Worm (Caenorhabditis elegans) whole organism, L1 larva: ENCODE measurements around the gene F22B5.5.

Experiments
- C04F5.9 ChIP-seq: sonication (generic microtip); optimal IDR thresholded peaks from 2 replicates; lab custom pipeline; 2016; ENCODE audit warnings: missing genetic modification characterization, missing compliant biosample characterization
- C16A3.4 ChIP-seq: fragments of 150-350 bp; optimal IDR thresholded peaks from 2 replicates; lab custom pipeline; 2014; ENCODE audit warnings: missing biosample characterization, missing genetic modification characterization
- C34B4.2 ChIP-seq: sonication (generic microtip); optimal IDR thresholded peaks from 2 replicates; lab custom pipeline; 2017; ENCODE audit warnings: mild to moderate bottlenecking, missing genetic modification characterization, missing compliant biosample characterization
- Y116A8C.19 ChIP-seq: sonication (generic microtip); optimal IDR thresholded peaks from 2 replicates; lab custom pipeline; 2016; ENCODE audit warnings: missing compliant biosample characterization, missing genetic modification characterization, borderline replicate concordance
- aha-1 ChIP-seq: fragments of 150-350 bp; optimal IDR thresholded peaks from 2 replicates; lab custom pipeline; 2014; ENCODE audit warnings: missing biosample characterization, missing genetic modification characterization
- alr-1 ChIP-seq: fragments of 200-800 bp; sonication (Bioruptor generic); optimal IDR thresholded peaks from 2 replicates; lab custom pipeline; 2018; ENCODE audit warnings: borderline replicate concordance, mild to moderate bottlenecking, missing genetic modification characterization, missing compliant biosample characterization
- ama-1 ChIP-seq: fragments of 150-350 bp; optimal IDR thresholded peaks from 2 replicates; lab custom pipeline; 2014
- blmp-1 ChIP-seq: fragments of 150-350 bp; optimal IDR thresholded peaks from 2 replicates; lab custom pipeline; 2014; ENCODE audit warnings: missing biosample characterization, missing genetic modification characterization
- ceh-8 ChIP-seq: fragments of 200-800 bp; sonication (Bioruptor generic); optimal IDR thresholded peaks from 2 replicates; lab custom pipeline; 2018; ENCODE audit warnings: mild to moderate bottlenecking, missing genetic modification characterization, moderate library complexity, missing compliant biosample characterization
- ceh-82 ChIP-seq, 3 experiments: fragments of 150-350 bp in 1 of 3; sonication (generic microtip) in 2 of 3; optimal IDR thresholded peaks; 2 replicates each; lab custom pipeline; 2014 to 2017; ENCODE audit warnings: missing biosample characterization in 3 of 3, missing genetic modification characterization in 3 of 3
- efl-1 ChIP-seq, 4 experiments: fragments of 150-350 bp; optimal IDR thresholded peaks in 3 of 4; peaks in 1 of 4; 1 replicate in 1 of 4; 2 replicates in 3 of 4; lab custom pipeline; 2014; ENCODE audit warnings: missing biosample characterization in 2 of 4, missing genetic modification characterization in 2 of 4, missing genetic modification reagents in 2 of 4
- elt-3 ChIP-seq, 6 experiments: fragments of 150-350 bp in 1 of 6; sonication (generic microtip); optimal IDR thresholded peaks; 2 replicates each; lab custom pipeline; 2017 to 2018; ENCODE audit warnings: missing biosample characterization in 6 of 6, missing genetic modification characterization in 6 of 6, inconsistent platforms in 1 of 6
- fkh-10 ChIP-seq: sonication (generic microtip); optimal IDR thresholded peaks from 2 replicates; lab custom pipeline; 2017; ENCODE audit warnings: missing biosample characterization, missing genetic modification reagents, missing genetic modification characterization
- fos-1 ChIP-seq: fragments of 150-350 bp; optimal IDR thresholded peaks from 2 replicates; lab custom pipeline; 2014; ENCODE audit warnings: missing biosample characterization, missing genetic modification characterization
- grh-1 ChIP-seq: fragments of 200-800 bp; sonication (Bioruptor generic); IDR thresholded peaks from 2 replicates; pipeline ENCODE4 v1.3.6; 2022; ENCODE audit warnings: missing genetic modification reagents, missing genetic modification characterization, missing compliant biosample characterization
- hlh-4 ChIP-seq: sonication (generic microtip); optimal IDR thresholded peaks from 2 replicates; lab custom pipeline; 2016; ENCODE audit warnings: mild to moderate bottlenecking, missing genetic modification characterization, missing compliant biosample characterization
- hpl-2 ChIP-seq: fragments of 150-350 bp; optimal IDR thresholded peaks from 2 replicates; lab custom pipeline; 2014; ENCODE audit warnings: missing biosample characterization, missing genetic modification reagents, missing genetic modification characterization
- isw-1 ChIP-seq: fragments of 200-800 bp; sonication (Bioruptor generic); IDR thresholded peaks from 2 replicates; pipeline ENCODE4 v1.3.6; 2022; ENCODE audit warnings: missing genetic modification characterization, missing compliant biosample characterization
- lin-13 ChIP-seq: fragments of 150-350 bp; optimal IDR thresholded peaks from 2 replicates; lab custom pipeline; 2014; ENCODE audit warnings: missing biosample characterization, missing genetic modification reagents, missing genetic modification characterization
- lin-15B ChIP-seq: fragments of 150-350 bp; sonication (generic microtip); optimal IDR thresholded peaks from 3 replicates; lab custom pipeline; 2014; ENCODE audit warnings: missing biosample characterization, missing genetic modification characterization
- lir-3 ChIP-seq: sonication (generic microtip); optimal IDR thresholded peaks from 2 replicates; lab custom pipeline; 2016; ENCODE audit warnings: mild to moderate bottlenecking, missing genetic modification characterization, moderate library complexity, missing compliant biosample characterization; ENCODE audit not compliant: poor library complexity
- mdl-1 ChIP-seq, 2 experiments: fragments of 150-350 bp; optimal IDR thresholded peaks; 2 replicates each; lab custom pipeline; 2014 to 2017; ENCODE audit warnings: missing biosample characterization in 2 of 2, missing genetic modification characterization in 2 of 2, inconsistent platforms in 1 of 2
- mep-1 ChIP-seq: fragments of 150-350 bp; optimal IDR thresholded peaks from 2 replicates; lab custom pipeline; 2014; ENCODE audit warnings: missing biosample characterization, missing genetic modification characterization
- nhr-11 ChIP-seq: fragments of 150-350 bp; optimal IDR thresholded peaks from 2 replicates; lab custom pipeline; 2014; ENCODE audit warnings: missing biosample characterization, missing genetic modification characterization
- nhr-12 ChIP-seq: sonication (generic microtip); optimal IDR thresholded peaks from 2 replicates; lab custom pipeline; 2017; ENCODE audit warnings: missing biosample characterization, missing genetic modification characterization
- nhr-19 ChIP-seq: fragments of 200-800 bp; sonication (Bioruptor generic); conservative IDR thresholded peaks from 2 replicates; pipeline ENCODE4 v1.3.6; 2022; ENCODE audit warnings: missing genetic modification characterization, missing compliant biosample characterization
- nhr-20 ChIP-seq: sonication (generic microtip); optimal IDR thresholded peaks from 2 replicates; lab custom pipeline; 2016; ENCODE audit warnings: mild to moderate bottlenecking, missing genetic modification characterization, missing compliant biosample characterization
- nhr-237 ChIP-seq: fragments of 150-350 bp; optimal IDR thresholded peaks from 2 replicates; lab custom pipeline; 2014; ENCODE audit warnings: missing biosample characterization, missing genetic modification characterization
- nhr-71 ChIP-seq: sonication (generic microtip); optimal IDR thresholded peaks from 2 replicates; lab custom pipeline; 2016; ENCODE audit warnings: mild to moderate bottlenecking, missing genetic modification characterization, moderate library complexity, missing compliant biosample characterization
- nhr-76 ChIP-seq: sonication (generic microtip); optimal IDR thresholded peaks from 2 replicates; lab custom pipeline; 2017; ENCODE audit warnings: missing biosample characterization, missing genetic modification characterization
- nhr-77 ChIP-seq: fragments of 150-350 bp; optimal IDR thresholded peaks from 2 replicates; lab custom pipeline; 2014; ENCODE audit warnings: missing biosample characterization, missing genetic modification characterization
- nhr-84 ChIP-seq: sonication (generic microtip); optimal IDR thresholded peaks from 2 replicates; lab custom pipeline; 2017; ENCODE audit warnings: missing biosample characterization, missing genetic modification characterization
- nhr-90 ChIP-seq: sonication (generic microtip); optimal IDR thresholded peaks from 2 replicates; lab custom pipeline; 2016; ENCODE audit warnings: mild to moderate bottlenecking, missing genetic modification characterization, missing compliant biosample characterization; ENCODE audit not compliant: poor library complexity
- pag-3 ChIP-seq: sonication (generic microtip); optimal IDR thresholded peaks from 2 replicates; lab custom pipeline; 2017; ENCODE audit warnings: missing genetic modification characterization, mild to moderate bottlenecking, missing compliant biosample characterization, antibody characterized with exemption, borderline replicate concordance; ENCODE audit not compliant: insufficient read depth
- pax-3 ChIP-seq: fragments of 200-800 bp; sonication (Bioruptor generic); optimal IDR thresholded peaks from 2 replicates; lab custom pipeline; 2018; ENCODE audit warnings: mild to moderate bottlenecking, missing genetic modification characterization, moderate library complexity, missing compliant biosample characterization
- pqm-1 ChIP-seq: sonication (generic microtip); optimal IDR thresholded peaks from 3 replicates; lab custom pipeline; 2017; ENCODE audit warnings: missing biosample characterization, missing genetic modification characterization
- rnt-1 ChIP-seq: sonication (generic microtip); optimal IDR thresholded peaks from 2 replicates; lab custom pipeline; 2016; ENCODE audit warnings: mild to moderate bottlenecking, missing genetic modification characterization, moderate library complexity, missing compliant biosample characterization
- snpc-4 ChIP-seq: fragments of 150-350 bp; optimal IDR thresholded peaks from 2 replicates; lab custom pipeline; 2014; ENCODE audit warnings: missing biosample characterization, missing genetic modification characterization
- snu-23 ChIP-seq: sonication (generic microtip); optimal IDR thresholded peaks from 2 replicates; lab custom pipeline; 2016; ENCODE audit warnings: missing genetic modification characterization, missing compliant biosample characterization
- sox-4 ChIP-seq: sonication (generic microtip); optimal IDR thresholded peaks from 2 replicates; lab custom pipeline; 2016; ENCODE audit warnings: missing genetic modification characterization, missing compliant biosample characterization
- sup-37 ChIP-seq: fragments of 200-800 bp; sonication (Bioruptor generic); optimal IDR thresholded peaks from 2 replicates; lab custom pipeline; 2018; ENCODE audit warnings: mild to moderate bottlenecking, missing genetic modification characterization, missing compliant biosample characterization
- swsn-7 ChIP-seq: sonication (generic microtip); optimal IDR thresholded peaks from 2 replicates; lab custom pipeline; 2016; ENCODE audit warnings: missing genetic modification characterization, missing compliant biosample characterization
- tbx-2 ChIP-seq: sonication (generic microtip); optimal IDR thresholded peaks from 2 replicates; lab custom pipeline; 2016; ENCODE audit warnings: missing genetic modification characterization, missing compliant biosample characterization
- tlp-1 ChIP-seq: fragments of 150-350 bp; optimal IDR thresholded peaks from 2 replicates; lab custom pipeline; 2014; ENCODE audit warnings: missing biosample characterization, missing genetic modification characterization
- unc-130 ChIP-seq: fragments of 150-350 bp; optimal IDR thresholded peaks from 2 replicates; lab custom pipeline; 2017; ENCODE audit warnings: missing biosample characterization, missing genetic modification characterization, inconsistent platforms
- unc-30 ChIP-seq: sonication (generic microtip); optimal IDR thresholded peaks from 2 replicates; lab custom pipeline; 2017; ENCODE audit warnings: missing biosample characterization, missing genetic modification characterization
- unc-62 ChIP-seq: fragments of 150-350 bp; optimal IDR thresholded peaks from 2 replicates; lab custom pipeline; 2014; ENCODE audit warnings: missing biosample characterization, missing genetic modification reagents, missing genetic modification characterization
- vab-15 ChIP-seq: sonication (generic microtip); optimal IDR thresholded peaks from 2 replicates; lab custom pipeline; 2017; ENCODE audit warnings: missing genotype, mild to moderate bottlenecking, missing genetic modification characterization, missing compliant biosample characterization
- zag-1 ChIP-seq: fragments of 150-350 bp; optimal IDR thresholded peaks from 2 replicates; lab custom pipeline; 2014; ENCODE audit warnings: missing biosample characterization, missing genetic modification characterization
- zip-4 ChIP-seq: fragments of 200-800 bp; sonication (Bioruptor generic); optimal IDR thresholded peaks from 2 replicates; lab custom pipeline; 2018; ENCODE audit warnings: mild to moderate bottlenecking, missing genetic modification characterization, moderate library complexity, missing compliant biosample characterization
- ztf-4 ChIP-seq: fragments of 150-350 bp; optimal IDR thresholded peaks from 2 replicates; lab custom pipeline; 2014; ENCODE audit warnings: missing biosample characterization, missing genetic modification characterization

F22B5.5 gene

DNA sequence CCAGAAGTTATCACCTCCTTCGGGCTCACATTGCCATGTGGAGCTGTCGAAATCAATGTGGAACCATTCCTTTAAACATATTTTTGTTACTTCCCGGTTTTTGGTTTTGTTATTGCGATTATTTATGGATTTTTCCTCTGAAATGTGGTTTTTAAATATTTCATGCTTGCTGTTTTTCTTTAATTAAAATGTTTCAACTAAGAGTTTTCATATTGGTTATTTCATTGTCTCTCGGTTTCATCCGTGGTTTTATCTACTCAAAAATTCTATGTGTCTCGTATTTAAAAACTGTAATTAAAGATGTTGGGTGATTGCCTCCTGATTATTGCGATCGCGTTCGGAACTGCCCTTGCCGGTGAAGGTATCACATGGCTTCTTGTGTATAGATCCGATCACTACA is 12.5 kb upstream of the F22B5.5 start, which contains the start of gene F22B5.10:
TSS of gene F22B5.10 (plus strand) at position 301 of the 400 bp plus-strand sequence.
- TF ChIP-seq mep-1 (no peak), ceh-82 (tag; optimal IDR thresholded peaks at IDR 0.05; lab: Kevin White, UChicago) (no peak), C04F5.9 (no peak), fkh-10 (GFP tag; lab: Kevin White, UChicago) (no peak), lir-3 (tag; lab: Kevin White, UChicago) (no peak), nhr-84 (tag; lab: Kevin White, UChicago) (no peak)

DNA sequence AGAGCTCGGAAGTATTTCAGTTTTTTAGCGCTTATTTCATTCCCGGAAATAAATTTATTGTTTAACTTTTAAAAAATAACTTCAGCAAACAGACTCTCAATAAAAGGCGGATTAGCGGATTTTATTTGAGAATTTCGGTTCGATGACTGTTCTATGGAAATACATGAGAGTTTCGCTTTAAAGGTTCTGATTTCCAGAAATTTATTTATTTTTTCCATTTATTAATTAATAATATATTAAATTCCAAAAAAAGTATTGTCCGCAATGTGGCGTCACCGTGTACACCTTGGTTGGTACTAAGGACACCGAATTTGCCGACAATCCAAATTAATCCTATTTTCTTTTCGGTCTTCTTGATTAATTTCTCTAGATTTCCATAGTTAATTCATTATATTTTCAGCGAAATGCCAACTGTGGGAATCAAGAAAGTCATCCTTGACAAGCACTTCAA is 10.1 kb upstream of the F22B5.5 start, which contains the start of gene fars-3:
TSS of gene fars-3 (plus strand) at position 401 of the 451 bp plus-strand sequence.
- TF ChIP-seq fos-1 (tag; lab: Kevin White, UChicago) (no peak), nhr-19 (GFP tag; lab: Robert Waterston, UW) (no peak), nhr-90 (tag; lab: Kevin White, UChicago) (no peak), ama-1 (lab: Kevin White, UChicago) (peak; percentile 17), hlh-4 (no peak), pax-3 (tag; lab: Kevin White, UChicago) (no peak), sox-4 (tag; lab: Kevin White, UChicago) (no peak), ztf-4 (no peak), snu-23 (GFP tag; lab: Kevin White, UChicago) (peak; percentile 31), nhr-76 (tag; lab: Kevin White, UChicago) (no peak), unc-130 (tag; lab: Kevin White, UChicago) (peak; percentile 38), nhr-71 (peak; percentile 30), mep-1 (peak; percentile 70), nhr-77 (no peak), tlp-1 (no peak), efl-1 (optimal IDR thresholded peaks at IDR 0.05; lab: Kevin White, UChicago) (peak; percentile 1 to 8), efl-1 (GFP tag; optimal IDR thresholded peaks at IDR 0.05 in 1 of 2; lab: Kevin White, UChicago) (peak in 1 of 2 experiments; percentile 36), unc-62 (GFP tag; lab: Kevin White, UChicago) (no peak), ceh-8 (no peak), alr-1 (tag; lab: Kevin White, UChicago) (no peak), nhr-12 (tag; lab: Kevin White, UChicago) (no peak), lin-15B (tag; lab: Kevin White, UChicago) (no peak), pag-3 (no peak), aha-1 (tag; lab: Kevin White, UChicago) (no peak), C16A3.4 (no peak), lir-3 (tag; lab: Kevin White, UChicago) (no peak), mdl-1 (tag; optimal IDR thresholded peaks at IDR 0.05; lab: Kevin White, UChicago) (no peak), elt-3 (tag; optimal IDR thresholded peaks at IDR 0.05; lab: Kevin White, UChicago) (no peak), nhr-237 (tag; lab: Kevin White, UChicago) (no peak), tbx-2 (tag; lab: Kevin White, UChicago) (no peak), lin-13 (GFP tag; lab: Kevin White, UChicago) (no peak), vab-15 (tag; lab: Kevin White, UChicago) (no peak), zip-4 (no peak), rnt-1 (tag; lab: Kevin White, UChicago) (no peak), zag-1 (no peak), C04F5.9 (no peak), hpl-2 (GFP tag; lab: Kevin White, UChicago) (no peak), unc-30 (tag; lab: Kevin White, UChicago) (no peak), blmp-1 (tag; lab: Kevin White, UChicago) (peak; percentile 52), swsn-7 (peak; percentile 8), sup-37 (GFP tag; lab: Kevin White, UChicago) (no peak), isw-1 (GFP tag; lab: Robert Waterston, UW) (no peak), grh-1 (GFP tag; lab: Robert Waterston, UW) (no peak), C34B4.2 (tag; lab: Kevin White, UChicago) (no peak), Y116A8C.19 (tag; lab: Kevin White, UChicago) (no peak), snpc-4 (tag; lab: Kevin White, UChicago) (peak; percentile 12), nhr-20 (peak; percentile 5), nhr-11 (no peak), pqm-1 (tag; lab: Kevin White, UChicago) (no peak)
